Worm (Caenorhabditis elegans) whole organism, L4 larva: ENCODE data around the gene rps-22.

Experiments
- F37D6.2 ChIP-seq: sonication (generic microtip); optimal IDR thresholded peaks from 2 replicates; lab custom pipeline; 2016; ENCODE audit warnings: mild to moderate bottlenecking, missing genetic modification characterization, missing compliant biosample characterization
- F49E8.2 ChIP-seq: sonication (generic microtip); optimal IDR thresholded peaks from 2 replicates; lab custom pipeline; 2016; ENCODE audit warnings: missing compliant biosample characterization, mild to moderate bottlenecking, missing genetic modification characterization, borderline replicate concordance
- Y48G9A.11 ChIP-seq: fragments of 200-800 bp; sonication (Bioruptor generic); IDR thresholded peaks from 2 replicates; pipeline ENCODE4 v1.3.6; 2022; ENCODE audit warnings: missing genetic modification reagents, missing genetic modification characterization, missing compliant biosample characterization
- arid-1 ChIP-seq: fragments of 200-800 bp; sonication (Bioruptor generic); conservative IDR thresholded peaks from 2 replicates; pipeline ENCODE4 v1.3.6; 2022; ENCODE audit warnings: missing genetic modification reagents, missing genetic modification characterization, missing compliant biosample characterization
- attf-4 ChIP-seq: sonication (generic microtip); optimal IDR thresholded peaks from 3 replicates; lab custom pipeline; 2017; ENCODE audit warnings: missing biosample characterization, missing genetic modification characterization
- ceh-32 ChIP-seq: sonication (generic microtip); optimal IDR thresholded peaks from 2 replicates; lab custom pipeline; 2016; ENCODE audit warnings: mild to moderate bottlenecking, missing genetic modification characterization, missing compliant biosample characterization; ENCODE audit not compliant: poor library complexity
- ceh-82 ChIP-seq: sonication (generic microtip); optimal IDR thresholded peaks from 2 replicates; lab custom pipeline; 2017; ENCODE audit warnings: missing biosample characterization, missing genetic modification characterization
- ctbp-1 ChIP-seq: fragments of 200-800 bp; sonication (Bioruptor generic); IDR thresholded peaks from 2 replicates; pipeline ENCODE4 v1.3.6; 2022; ENCODE audit warnings: missing genetic modification reagents, missing genetic modification characterization, missing compliant biosample characterization
- daf-19 ChIP-seq: fragments of 200-800 bp; sonication (Bioruptor generic); conservative IDR thresholded peaks from 2 replicates; pipeline ENCODE4 v1.3.6; 2022; ENCODE audit warnings: missing genetic modification characterization, missing compliant biosample characterization
- dpl-1 ChIP-seq: fragments of 150-350 bp; optimal IDR thresholded peaks from 2 replicates; lab custom pipeline; 2014; ENCODE audit warnings: missing biosample characterization, missing genetic modification reagents, missing genetic modification characterization
- egl-27 ChIP-seq: sonication (generic microtip); optimal IDR thresholded peaks from 3 replicates; lab custom pipeline; 2017; ENCODE audit warnings: missing biosample characterization, missing genetic modification reagents, missing genetic modification characterization
- egl-43 ChIP-seq: fragments of 200-800 bp; sonication (Bioruptor generic); IDR thresholded peaks from 2 replicates; pipeline ENCODE4 v1.3.6; 2022; ENCODE audit warnings: missing genetic modification reagents, missing genetic modification characterization, missing compliant biosample characterization
- fos-1 ChIP-seq: fragments of 150-350 bp; optimal IDR thresholded peaks from 2 replicates; lab custom pipeline; 2014; ENCODE audit warnings: missing biosample characterization, missing genetic modification characterization
- gei-8 ChIP-seq: fragments of 200-800 bp; sonication (Bioruptor generic); optimal IDR thresholded peaks from 2 replicates; lab custom pipeline; 2018; ENCODE audit warnings: mild to moderate bottlenecking, missing genetic modification characterization, missing compliant biosample characterization
- hif-1 ChIP-seq, 2 experiments: sonication (generic microtip); optimal IDR thresholded peaks; 2 replicates each; lab custom pipeline; 2016 to 2017; ENCODE audit warnings: missing compliant biosample characterization in 2 of 2, missing genetic modification characterization in 2 of 2, missing genetic modification reagents in 2 of 2, missing genotype in 2 of 2, mild to moderate bottlenecking in 1 of 2
- hlh-11 ChIP-seq: fragments of 200-800 bp; sonication (Bioruptor generic); optimal IDR thresholded peaks from 2 replicates; lab custom pipeline; 2018; ENCODE audit warnings: mild to moderate bottlenecking, missing genetic modification characterization, missing compliant biosample characterization
- jun-1 ChIP-seq: fragments of 150-350 bp; optimal IDR thresholded peaks from 2 replicates; lab custom pipeline; 2014; ENCODE audit warnings: missing biosample characterization, missing genetic modification reagents, missing genetic modification characterization
- lin-1 ChIP-seq: fragments of 200-800 bp; sonication (Bioruptor generic); IDR thresholded peaks from 2 replicates; pipeline ENCODE4 v1.3.6; 2022; ENCODE audit warnings: missing genetic modification reagents, missing genetic modification characterization, missing compliant biosample characterization
- lin-15B ChIP-seq: fragments of 150-350 bp; sonication (generic microtip); optimal IDR thresholded peaks from 3 replicates; lab custom pipeline; 2014; ENCODE audit warnings: missing biosample characterization, missing genetic modification characterization
- lin-29 ChIP-seq: fragments of 200-800 bp; sonication (Bioruptor generic); IDR thresholded peaks from 2 replicates; pipeline ENCODE4 v1.3.6; 2022; ENCODE audit warnings: missing genetic modification reagents, missing genetic modification characterization, missing compliant biosample characterization
- lin-38 ChIP-seq: fragments of 200-800 bp; sonication (Bioruptor generic); IDR thresholded peaks from 2 replicates; pipeline ENCODE4 v1.3.6; 2022; ENCODE audit warnings: missing genetic modification reagents, missing genetic modification characterization, missing compliant biosample characterization
- lin-39 ChIP-seq: fragments of 150-350 bp; optimal IDR thresholded peaks from 2 replicates; lab custom pipeline; 2014; ENCODE audit warnings: missing biosample characterization, missing genetic modification reagents, missing genetic modification characterization
- lsy-2 ChIP-seq, 2 experiments: fragments of 150-350 bp in 1 of 2; sonication (generic microtip) in 1 of 2; optimal IDR thresholded peaks; 2 replicates each; lab custom pipeline; 2014 to 2017; ENCODE audit warnings: missing biosample characterization in 2 of 2, missing genetic modification characterization in 2 of 2
- mep-1 ChIP-seq: fragments of 150-350 bp; sonication (generic microtip); optimal IDR thresholded peaks from 3 replicates; lab custom pipeline; 2014; ENCODE audit warnings: missing biosample characterization, missing genetic modification characterization
- mes-2 ChIP-seq: sonication (generic microtip); optimal IDR thresholded peaks from 2 replicates; lab custom pipeline; 2016; ENCODE audit warnings: missing genotype, mild to moderate bottlenecking, missing genetic modification characterization, missing compliant biosample characterization; ENCODE audit not compliant: poor library complexity, severe bottlenecking
- mxl-3 ChIP-seq: fragments of 200-800 bp; sonication (Bioruptor generic); optimal IDR thresholded peaks from 2 replicates; lab custom pipeline; 2018; ENCODE audit warnings: mild to moderate bottlenecking, missing genetic modification characterization, missing compliant biosample characterization
- nhr-111 ChIP-seq: fragments of 200-800 bp; sonication (Bioruptor generic); optimal IDR thresholded peaks from 2 replicates; lab custom pipeline; 2018; ENCODE audit warnings: mild to moderate bottlenecking, missing genetic modification characterization, missing compliant biosample characterization
- nhr-25 ChIP-seq: sonication (generic microtip); optimal IDR thresholded peaks from 2 replicates; lab custom pipeline; 2017; ENCODE audit warnings: missing genetic modification characterization, mild to moderate bottlenecking, missing compliant biosample characterization, antibody characterized with exemption, moderate library complexity, borderline replicate concordance; ENCODE audit not compliant: insufficient read depth
- nhr-48 ChIP-seq: sonication (generic microtip); optimal IDR thresholded peaks from 2 replicates; lab custom pipeline; 2016; ENCODE audit warnings: mild to moderate bottlenecking, missing genetic modification characterization, missing compliant biosample characterization
- nhr-6 ChIP-seq: fragments of 150-350 bp; optimal IDR thresholded peaks from 2 replicates; lab custom pipeline; 2014; ENCODE audit warnings: missing biosample characterization, missing genetic modification characterization
- pha-4 ChIP-seq, 2 experiments: fragments of 150-350 bp in 1 of 2; fragments of 200-800 bp in 1 of 2; sonication (Bioruptor generic) in 1 of 2; IDR thresholded peaks in 1 of 2; optimal IDR thresholded peaks in 1 of 2; 2 replicates each; pipeline versions ENCODE4 v1.3.6 to Lab custom; 2014 to 2022; ENCODE audit warnings: missing genetic modification characterization in 2 of 2, missing genetic modification reagents in 2 of 2, missing biosample characterization in 1 of 2, missing compliant biosample characterization in 1 of 2
- saeg-2 ChIP-seq: fragments of 200-800 bp; sonication (Bioruptor generic); IDR thresholded peaks from 2 replicates; pipeline ENCODE4 v1.3.6; 2022; ENCODE audit warnings: missing genetic modification reagents, missing genetic modification characterization, missing compliant biosample characterization
- set-16 ChIP-seq: fragments of 200-800 bp; sonication (Bioruptor generic); IDR thresholded peaks from 2 replicates; pipeline ENCODE4 v1.3.6; 2022; ENCODE audit warnings: missing genetic modification reagents, missing genetic modification characterization, missing compliant biosample characterization
- skn-1 ChIP-seq: fragments of 150-350 bp; optimal IDR thresholded peaks from 2 replicates; lab custom pipeline; 2014; ENCODE audit warnings: missing biosample characterization, missing genetic modification characterization
- snpc-1.2 ChIP-seq: fragments of 200-800 bp; sonication (Bioruptor generic); IDR thresholded peaks from 2 replicates; pipeline ENCODE4 v1.3.6; 2022; ENCODE audit warnings: missing genetic modification reagents, missing genetic modification characterization, missing compliant biosample characterization
- spr-1 ChIP-seq: sonication (generic microtip); optimal IDR thresholded peaks from 2 replicates; lab custom pipeline; 2016; ENCODE audit warnings: mild to moderate bottlenecking, missing genetic modification characterization, missing compliant biosample characterization
- spr-3 ChIP-seq: fragments of 200-800 bp; sonication (Bioruptor generic); optimal IDR thresholded peaks from 2 replicates; lab custom pipeline; 2018; ENCODE audit warnings: mild to moderate bottlenecking, missing genetic modification characterization, missing compliant biosample characterization
- tag-97 ChIP-seq: fragments of 200-800 bp; sonication (Bioruptor generic); IDR thresholded peaks from 2 replicates; pipeline ENCODE4 v1.3.6; 2022; ENCODE audit warnings: missing genetic modification characterization, missing compliant biosample characterization
- tra-1 ChIP-seq: fragments of 200-800 bp; sonication (Bioruptor generic); IDR thresholded peaks from 2 replicates; pipeline ENCODE4 v1.3.6; 2022; ENCODE audit warnings: missing genetic modification reagents, missing genetic modification characterization, missing compliant biosample characterization
- unc-39 ChIP-seq: sonication (generic microtip); optimal IDR thresholded peaks from 2 replicates; lab custom pipeline; 2017; ENCODE audit warnings: missing biosample characterization, missing genetic modification characterization
- unc-62 ChIP-seq, 3 experiments: fragments of 150-350 bp in 1 of 3; sonication (generic microtip); optimal IDR thresholded peaks in 2 of 3; peaks in 1 of 3; 1 replicate in 1 of 3; 2 replicates in 2 of 3; lab custom pipeline; 2014 to 2017; ENCODE audit warnings: missing biosample characterization in 3 of 3, missing genetic modification characterization in 3 of 3, missing genetic modification reagents in 3 of 3, missing genotype in 1 of 3
- vab-7 ChIP-seq: fragments of 200-800 bp; sonication (Bioruptor generic); IDR thresholded peaks from 2 replicates; pipeline ENCODE4 v1.3.6; 2022; ENCODE audit warnings: missing genetic modification reagents, missing genetic modification characterization, missing compliant biosample characterization
- zag-1 ChIP-seq: fragments of 150-350 bp; optimal IDR thresholded peaks from 2 replicates; lab custom pipeline; 2014; ENCODE audit warnings: missing biosample characterization, missing genetic modification characterization
- zfp-3 ChIP-seq: fragments of 200-800 bp; sonication (Bioruptor generic); conservative IDR thresholded peaks from 2 replicates; pipeline ENCODE4 v1.3.6; 2022; ENCODE audit warnings: missing genetic modification reagents, missing genetic modification characterization, missing compliant biosample characterization
- zip-11 ChIP-seq: fragments of 200-800 bp; sonication (Bioruptor generic); IDR thresholded peaks from 2 replicates; pipeline ENCODE4 v1.3.6; 2022; ENCODE audit warnings: missing genetic modification characterization, missing compliant biosample characterization

The rps-22 gene

ce11 chrIII:1923419-1924318, 26.7 kb upstream of the rps-22 start (continued):
- no peak for TF ChIP-seq tag-97 (GFP tag; lab: Robert Waterston, UW)
- TF ChIP-seq unc-39: no peak
- TF ChIP-seq F37D6.2 (tag; lab: Kevin White, UChicago): peak; percentile 85
- no peak for TF ChIP-seq fos-1
- no peak for TF ChIP-seq skn-1 (tag; lab: Kevin White, UChicago)
- TF ChIP-seq F49E8.2: no peak
- no peak for TF ChIP-seq daf-19 (GFP tag; lab: Robert Waterston, UW)
- TF ChIP-seq ceh-82 (tag; lab: Kevin White, UChicago): no peak
- peak; percentile 80 for TF ChIP-seq egl-43 (GFP tag; lab: Robert Waterston, UW)
- TF ChIP-seq nhr-25 (tag; lab: Kevin White, UChicago): peak; percentile 88
- peak; percentile 52 for TF ChIP-seq ceh-32 (tag; lab: Kevin White, UChicago)
- TF ChIP-seq arid-1: peak; percentile 47; the same call in 1 of the 2 replicates
- TF ChIP-seq tra-1 (GFP tag; lab: Robert Waterston, UW): peak; percentile 88
- no peak for TF ChIP-seq egl-27 (tag; lab: Kevin White, UChicago)
- TF ChIP-seq zag-1 (tag; lab: Kevin White, UChicago): peak; percentile 38
- TF ChIP-seq lin-1 (GFP tag; lab: Robert Waterston, UW): peak; percentile 56; the same call in 1 of the 2 replicates
- peak; percentile 95 for TF ChIP-seq mxl-3 (GFP tag; lab: Kevin White, UChicago)
- peak; percentile 56 for TF ChIP-seq dpl-1 (GFP tag; lab: Kevin White, UChicago)
- TF ChIP-seq gei-8 (GFP tag; lab: Kevin White, UChicago): peak; percentile 98
- TF ChIP-seq hlh-11: peak; percentile 99
- no peak for TF ChIP-seq zfp-3
- peak; percentile 69 for TF ChIP-seq mes-2 (tag; lab: Kevin White, UChicago)
- peak in 1 of 2 experiments; percentile 52 for TF ChIP-seq hif-1 (tag; optimal IDR thresholded peaks at IDR 0.05; lab: Kevin White, UChicago)
- peak; percentile 64 to 83 for TF ChIP-seq lsy-2 (tag; optimal IDR thresholded peaks at IDR 0.05; lab: Kevin White, UChicago)
- TF ChIP-seq saeg-2: peak; percentile 89
- TF ChIP-seq nhr-6 (tag; lab: Kevin White, UChicago): no peak
- TF ChIP-seq lin-15B: no peak
- peak; percentile 28 for TF ChIP-seq spr-1 (tag; lab: Kevin White, UChicago)
- TF ChIP-seq ctbp-1 (GFP tag; lab: Robert Waterston, UW): peak; percentile 94
- TF ChIP-seq zip-11 (GFP tag; lab: Robert Waterston, UW): no peak
- TF ChIP-seq set-16 (GFP tag; lab: Robert Waterston, UW): peak; percentile 100
- peak; percentile 86 for TF ChIP-seq lin-29 (GFP tag; lab: Robert Waterston, UW)
- no peak for TF ChIP-seq nhr-111 (GFP tag; lab: Kevin White, UChicago)
- peak; percentile 59 for TF ChIP-seq lin-38 (GFP tag; lab: Robert Waterston, UW)
- TF ChIP-seq jun-1 (tag; lab: Kevin White, UChicago): peak; percentile 40
- TF ChIP-seq snpc-1.2: no peak
- TF ChIP-seq, all 104 proteins: peak for 52

ce11 chrIII:1925048-1925537, 25.2 kb upstream of the rps-22 start:
- TF ChIP-seq nhr-48 (tag; lab: Kevin White, UChicago): peak; percentile 99
- no peak for TF ChIP-seq lin-15B
- no peak for TF ChIP-seq Y48G9A.11 (GFP tag; lab: Robert Waterston, UW)
- peak; percentile 97 for TF ChIP-seq saeg-2
- TF ChIP-seq vab-7 (GFP tag; lab: Robert Waterston, UW): peak; percentile 65; the same call in 1 of the 2 replicates
- TF ChIP-seq dpl-1 (GFP tag; lab: Kevin White, UChicago): peak; percentile 79
- no peak for TF ChIP-seq attf-4 (tag; lab: Kevin White, UChicago)
- peak; percentile 97 for TF ChIP-seq pha-4 (GFP tag; IDR thresholded peaks at IDR 0.05; lab: Robert Waterston, UW)
- TF ChIP-seq pha-4 (tag; optimal IDR thresholded peaks at IDR 0.05; lab: Kevin White, UChicago): peak; percentile 71
- TF ChIP-seq spr-3: peak; percentile 80
- peak; percentile 75 for TF ChIP-seq zag-1 (tag; lab: Kevin White, UChicago)
- TF ChIP-seq mep-1 (tag; lab: Kevin White, UChicago): peak; percentile 97
- TF ChIP-seq nhr-25 (tag; lab: Kevin White, UChicago): peak; percentile 97
- TF ChIP-seq lin-39: no peak
- no peak for TF ChIP-seq snpc-1.2
- TF ChIP-seq unc-62 (GFP tag; optimal IDR thresholded peaks at IDR 0.05 in 1 of 2; lab: Kevin White, UChicago): peak in 1 of 2 experiments; percentile 100
- TF ChIP-seq unc-62 (tag; optimal IDR thresholded peaks at IDR 0.05; lab: Kevin White, UChicago): peak; percentile 74
- no peak for TF ChIP-seq zip-11 (GFP tag; lab: Robert Waterston, UW)
- TF ChIP-seq daf-19 (GFP tag; lab: Robert Waterston, UW): no peak
